Worm (Caenorhabditis elegans): ENCODE measurements around the gene chil-16.

chil-16 gene

ce11 chrII:9487337-9487950, 45.7 kb upstream of the chil-16 start, which contains the start of gene T19H5.4 (continued):
- TF ChIP-seq sea-2 (GFP tag; optimal IDR thresholded peaks at IDR 0.05) (no peak), skn-1 (tag; optimal IDR thresholded peaks at IDR 0.05) (no peak), ztf-11 (tag; optimal IDR thresholded peaks at IDR 0.05) (no peak), hmg-11 (tag; optimal IDR thresholded peaks at IDR 0.05) (no peak), ceh-82 (tag; optimal IDR thresholded peaks at IDR 0.05) (no peak), nhr-77 (tag; optimal IDR thresholded peaks at IDR 0.05) (no peak), zag-1 (tag; optimal IDR thresholded peaks at IDR 0.05) (no peak), nfya-1 (tag; optimal IDR thresholded peaks at IDR 0.05; ENCODE audit: insufficient read depth) (peak; percentile 78), lsy-12 (tag; optimal IDR thresholded peaks at IDR 0.05) (peak; percentile 14), egl-27 (tag; optimal IDR thresholded peaks at IDR 0.05) (no peak), ceh-9 (tag; optimal IDR thresholded peaks at IDR 0.05) (no peak)

ce11 chrII:9485081-9485730, 43.5 kb upstream of the chil-16 start:
- TF ChIP-seq elt-3 (tag; optimal IDR thresholded peaks at IDR 0.05) (no peak), pha-4 (tag; optimal IDR thresholded peaks at IDR 0.05) (peak; percentile 91)

DNA sequence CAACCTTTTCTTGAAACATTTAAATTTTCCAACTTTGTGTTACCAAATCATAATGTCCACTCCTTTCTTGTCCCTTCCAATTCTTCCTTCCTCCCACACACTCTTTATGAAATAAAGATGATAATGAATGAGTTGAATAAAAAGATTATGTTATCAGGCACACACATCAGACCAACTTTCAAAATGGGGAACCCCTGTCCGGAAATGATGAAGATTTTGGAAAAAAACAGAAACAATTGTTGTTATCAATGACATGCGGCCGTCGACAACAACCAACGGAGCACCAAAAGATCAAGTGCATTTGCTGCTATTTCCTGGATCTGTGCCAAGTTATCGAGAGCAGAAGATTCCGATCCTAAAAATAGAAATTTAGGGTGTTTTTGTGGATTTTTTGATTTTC, 41.6 kb upstream of the chil-16 start:
- TF ChIP-seq unc-39 (tag; optimal IDR thresholded peaks at IDR 0.05) (no peak), mml-1 (tag; optimal IDR thresholded peaks at IDR 0.05) (no peak), nhr-11 (tag; optimal IDR thresholded peaks at IDR 0.05) (no peak), elt-2 (tag; optimal IDR thresholded peaks at IDR 0.05) (peak; percentile 72), ceh-82 (tag; optimal IDR thresholded peaks at IDR 0.05) (no peak), jun-1 (tag; optimal IDR thresholded peaks at IDR 0.05) (peak; percentile 22), pqm-1 (tag; optimal IDR thresholded peaks at IDR 0.05) (peak; percentile 71), ceh-16 (tag; optimal IDR thresholded peaks at IDR 0.05) (no peak), nhr-25 (tag; optimal IDR thresholded peaks at IDR 0.05) (no peak), nhr-12 (tag; optimal IDR thresholded peaks at IDR 0.05) (no peak)

DNA sequence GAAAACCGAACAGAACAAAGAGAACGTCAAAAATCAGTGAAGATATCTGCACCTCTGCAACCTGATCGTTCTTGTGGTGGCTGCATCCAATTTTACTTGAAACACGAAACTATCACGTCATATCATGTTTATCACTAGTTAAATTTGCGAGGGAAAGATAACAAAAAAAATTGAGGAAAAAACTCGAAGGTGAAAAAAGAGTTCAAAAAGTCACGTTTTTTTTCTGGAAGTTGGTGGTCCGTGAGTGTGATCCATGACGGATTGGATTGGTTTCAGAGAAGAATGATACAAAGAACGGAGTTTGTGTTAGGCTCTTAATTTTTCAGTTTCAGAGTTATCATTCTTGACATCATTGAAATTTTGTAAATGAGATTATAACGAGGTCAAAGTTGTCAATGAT, 40.8 kb upstream of the chil-16 start:
- TF ChIP-seq pqm-1 (tag; optimal IDR thresholded peaks at IDR 0.05), result peak; percentile 33
- no peak for TF ChIP-seq nfya-1 (tag; optimal IDR thresholded peaks at IDR 0.05; ENCODE audit: insufficient read depth)
- TF ChIP-seq ztf-11 (tag; optimal IDR thresholded peaks at IDR 0.05), result no peak
- no peak for TF ChIP-seq tbx-2 (tag; optimal IDR thresholded peaks at IDR 0.05)
- TF ChIP-seq skn-1 (tag; optimal IDR thresholded peaks at IDR 0.05), result no peak
- TF ChIP-seq eor-1 (tag; optimal IDR thresholded peaks at IDR 0.05), result no peak
- no peak for TF ChIP-seq fos-1 (tag; optimal IDR thresholded peaks at IDR 0.05)
- no peak for TF ChIP-seq nhr-25 (tag; optimal IDR thresholded peaks at IDR 0.05)
- TF ChIP-seq snpc-4 (tag; optimal IDR thresholded peaks at IDR 0.05), result no peak
- no peak for TF ChIP-seq lsy-12 (tag; optimal IDR thresholded peaks at IDR 0.05)
- no peak for TF ChIP-seq aly-2 (tag; optimal IDR thresholded peaks at IDR 0.05)
- no peak for TF ChIP-seq nhr-12 (tag; optimal IDR thresholded peaks at IDR 0.05)
- peak; percentile 71 for TF ChIP-seq elt-2 (tag; optimal IDR thresholded peaks at IDR 0.05)

- TF ChIP-seq pha-4 (tag; optimal IDR thresholded peaks at IDR 0.05), result peak; percentile 73
- no peak for TF ChIP-seq elt-3 (tag; optimal IDR thresholded peaks at IDR 0.05)
Observed at ce11 chrII:9481427-9481826, 39.7 kb upstream of the chil-16 start.

ce11 chrII:9480006-9480405, 38.3 kb upstream of the chil-16 start, which contains the start of gene T19H5.7:
T19H5.7 (minus strand) TSS chrII:9480106.
- TF ChIP-seq pqm-1 (tag; optimal IDR thresholded peaks at IDR 0.05), result no peak
- TF ChIP-seq snpc-4 (tag; optimal IDR thresholded peaks at IDR 0.05), result no peak
- TF ChIP-seq elt-1 (tag; optimal IDR thresholded peaks at IDR 0.05), result no peak
- TF ChIP-seq fos-1 (tag; optimal IDR thresholded peaks at IDR 0.05), result no peak
- no peak for TF ChIP-seq sea-2 (GFP tag; optimal IDR thresholded peaks at IDR 0.05)
- no peak for TF ChIP-seq pha-4 (tag; optimal IDR thresholded peaks at IDR 0.05)
- TF ChIP-seq zag-1 (tag; optimal IDR thresholded peaks at IDR 0.05), result no peak
- TF ChIP-seq aly-2 (tag; optimal IDR thresholded peaks at IDR 0.05), result no peak
- TF ChIP-seq egl-5 (tag; optimal IDR thresholded peaks at IDR 0.05), result no peak
- TF ChIP-seq ama-1 (optimal IDR thresholded peaks at IDR 0.05), result no peak
- no peak for TF ChIP-seq nhr-76 (tag; optimal IDR thresholded peaks at IDR 0.05)

Data from whole organism, L3 larva.